Worm (Caenorhabditis elegans) whole organism, L2 larva: Measurements from ENCODE around the gene rei-2.

Experiments used
- F13H6.1 ChIP-seq: sonication (generic microtip); optimal IDR thresholded peaks from 2 replicates; lab custom pipeline; 2016; ENCODE audit warnings: missing genetic modification characterization, missing compliant biosample characterization
- dmd-4 ChIP-seq: sonication (generic microtip); optimal IDR thresholded peaks from 2 replicates; lab custom pipeline; 2017; ENCODE audit warnings: missing biosample characterization, missing genetic modification characterization
- egl-27 ChIP-seq: sonication (generic microtip); optimal IDR thresholded peaks from 3 replicates; lab custom pipeline; 2017; ENCODE audit warnings: missing biosample characterization, missing genetic modification reagents, missing genetic modification characterization
- elt-3 ChIP-seq: sonication (generic microtip); optimal IDR thresholded peaks from 2 replicates; lab custom pipeline; 2017; ENCODE audit warnings: missing biosample characterization, missing genetic modification characterization
- nhr-12 ChIP-seq: fragments of 150-350 bp; optimal IDR thresholded peaks from 2 replicates; lab custom pipeline; 2014; ENCODE audit warnings: missing biosample characterization, missing genetic modification characterization
- nhr-6 ChIP-seq: fragments of 150-350 bp; optimal IDR thresholded peaks from 2 replicates; lab custom pipeline; 2014; ENCODE audit warnings: missing biosample characterization, missing genetic modification characterization
- unc-62 ChIP-seq: fragments of 150-350 bp; optimal IDR thresholded peaks from 2 replicates; lab custom pipeline; 2014; ENCODE audit warnings: missing biosample characterization, missing genetic modification reagents, missing genetic modification characterization
- ztf-11 ChIP-seq: sonication (generic microtip); optimal IDR thresholded peaks from 2 replicates; lab custom pipeline; 2017; ENCODE audit warnings: missing biosample characterization, missing genetic modification characterization

DNA sequence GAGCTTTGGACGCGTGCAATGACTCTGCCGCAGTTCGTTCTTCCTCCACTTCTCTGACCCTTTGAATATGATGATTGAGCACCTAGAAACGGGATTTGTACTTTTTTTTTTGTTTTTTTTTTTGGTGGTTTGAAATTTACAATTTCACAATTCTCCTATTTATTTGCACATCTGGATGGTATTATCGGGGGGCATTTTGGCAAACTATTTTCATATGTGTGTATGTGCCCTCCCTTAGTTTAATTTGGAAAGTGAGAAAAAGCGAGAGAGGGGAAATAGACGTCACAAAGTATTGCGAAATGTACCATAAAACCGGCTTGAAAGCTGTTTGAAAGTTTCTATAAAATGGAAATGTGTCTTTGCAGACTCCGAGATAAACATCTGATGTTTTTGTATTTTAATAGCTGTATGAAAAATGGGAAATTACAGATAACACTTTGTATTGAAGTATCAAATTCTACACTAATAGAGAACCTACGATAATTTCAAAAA, 1.5 kb downstream of the rei-2 start:
- TF ChIP-seq F13H6.1 (tag; lab: Kevin White, UChicago): no peak
- no peak for TF ChIP-seq nhr-6 (tag; lab: Kevin White, UChicago)
- no peak for TF ChIP-seq nhr-12
- TF ChIP-seq unc-62 (GFP tag; lab: Kevin White, UChicago): no peak
- no peak for TF ChIP-seq dmd-4 (tag; lab: Kevin White, UChicago)
- TF ChIP-seq egl-27: no peak
- TF ChIP-seq elt-3 (tag; lab: Kevin White, UChicago): no peak
- TF ChIP-seq ztf-11 (tag; lab: Kevin White, UChicago): no peak
